Fruit fly (Drosophila melanogaster): ENCODE results near the gene Hsp70Aa.

DNA sequence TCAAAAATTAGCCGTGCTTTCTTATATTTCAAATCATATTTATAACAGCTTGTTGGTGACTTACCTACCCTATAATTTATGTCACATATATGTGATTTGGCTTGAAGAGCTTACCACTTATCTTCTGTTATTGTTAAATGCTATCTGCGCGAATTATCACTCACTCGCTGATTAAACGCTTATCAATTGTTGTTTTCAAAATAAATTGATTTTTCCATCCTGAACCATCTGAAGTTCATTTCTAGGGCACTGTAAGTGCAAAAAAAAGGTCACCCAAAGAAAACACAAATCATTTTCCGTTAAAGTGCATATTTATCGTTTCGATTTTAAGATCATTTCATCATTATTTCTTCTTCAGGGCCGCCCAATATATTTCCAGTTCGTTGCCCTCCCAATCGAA lies 21.9 kb upstream of the Hsp70Aa start:
- TF ChIP-seq psq (optimal IDR thresholded peaks at IDR 0.05) (no peak), EcR (GFP tag; optimal IDR thresholded peaks at IDR 0.05) (no peak), pan (optimal IDR thresholded peaks at IDR 0.05) (no peak)
